Worm (Caenorhabditis elegans) whole organism, mixed stage, embryonic: ENCODE results near the gene snt-7.

Experiments used
- ceh-43 ChIP-seq: fragments of 200-800 bp; sonication (Bioruptor generic); optimal IDR thresholded peaks from 2 replicates; lab custom pipeline; 2018; ENCODE audit warnings: mild to moderate bottlenecking, missing genetic modification characterization, moderate library complexity, missing compliant biosample characterization
- lin-13 ChIP-seq: fragments of 150-350 bp; optimal IDR thresholded peaks from 2 replicates; lab custom pipeline; 2014; ENCODE audit warnings: missing biosample characterization, missing genetic modification characterization
- nhr-237 ChIP-seq: fragments of 150-350 bp; optimal IDR thresholded peaks from 2 replicates; lab custom pipeline; 2014; ENCODE audit warnings: missing biosample characterization, missing genetic modification characterization
- nhr-28 ChIP-seq: fragments of 150-350 bp; optimal IDR thresholded peaks from 2 replicates; lab custom pipeline; 2014; ENCODE audit warnings: missing biosample characterization, missing genetic modification characterization
- pha-4 ChIP-seq: fragments of 150-350 bp; optimal IDR thresholded peaks from 2 replicates; lab custom pipeline; 2018; ENCODE audit warnings: missing biosample characterization, missing genetic modification reagents, missing genetic modification characterization
- snpc-4 ChIP-seq: fragments of 150-350 bp; optimal IDR thresholded peaks from 2 replicates; lab custom pipeline; 2014; ENCODE audit warnings: missing biosample characterization, missing genetic modification characterization
- sptf-1 ChIP-seq: sonication (generic microtip); optimal IDR thresholded peaks from 2 replicates; lab custom pipeline; 2017; ENCODE audit warnings: mild to moderate bottlenecking, missing genetic modification characterization, moderate library complexity, missing compliant biosample characterization
- unc-62 ChIP-seq: fragments of 150-350 bp; optimal IDR thresholded peaks from 2 replicates; lab custom pipeline; 2014; ENCODE audit warnings: missing biosample characterization, missing genetic modification reagents, missing genetic modification characterization

- TF ChIP-seq pha-4 (tag; lab: Kevin White, UChicago): no peak
- no peak for TF ChIP-seq unc-62
- no peak for TF ChIP-seq lin-13 (tag; lab: Kevin White, UChicago)
- TF ChIP-seq nhr-28 (tag; lab: Kevin White, UChicago): no peak
- TF ChIP-seq nhr-237 (tag; lab: Kevin White, UChicago): no peak
- no peak for TF ChIP-seq sptf-1
- no peak for TF ChIP-seq snpc-4 (tag; lab: Kevin White, UChicago)
- no peak for TF ChIP-seq ceh-43 (GFP tag; lab: Kevin White, UChicago)
These were observed 34.7 kb upstream of the snt-7 start for ce11 chrX:15233684-15234083.
